Fruit fly (Drosophila melanogaster): Measurements from ENCODE around the gene alphaTub84D.

Gene alphaTub84D

DNA sequence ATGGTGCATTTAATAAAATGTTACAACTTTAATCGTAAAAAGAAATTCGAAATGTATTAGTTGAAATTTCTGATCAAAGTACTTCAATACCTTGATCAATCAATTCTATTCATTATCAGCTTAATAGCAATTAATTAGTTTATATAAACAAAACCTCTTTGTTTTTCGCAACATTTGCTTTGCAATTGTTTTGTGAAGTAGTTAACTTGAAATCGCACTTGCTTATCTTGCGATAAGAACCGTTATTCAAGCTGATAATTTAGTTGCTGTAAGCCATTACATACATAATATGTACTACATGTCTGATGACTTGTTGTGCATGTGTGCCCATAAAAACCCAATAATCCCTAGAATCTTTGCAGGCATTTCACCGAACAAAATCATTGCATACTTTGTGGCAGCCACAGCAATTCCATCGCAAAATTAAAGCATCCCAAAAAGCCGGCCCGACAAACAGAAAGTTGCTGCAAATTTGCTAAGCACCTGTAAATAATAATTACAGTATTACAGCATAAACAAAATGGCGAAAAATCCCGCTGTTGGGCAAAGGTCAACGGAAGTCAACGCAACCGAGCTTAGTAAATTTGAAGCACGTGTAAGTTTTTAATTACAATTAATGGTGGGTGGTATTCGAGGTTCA lies 22.2 kb upstream of the alphaTub84D start:
- TF ChIP-seq jim (GFP tag; optimal IDR thresholded peaks at IDR 0.05) (no peak), CG9705 (GFP tag; optimal IDR thresholded peaks at IDR 0.05) (no peak), fru (GFP tag; optimal IDR thresholded peaks at IDR 0.05) (no peak), Hnf4 (GFP tag; optimal IDR thresholded peaks at IDR 0.05) (no peak), ey (GFP tag; optimal IDR thresholded peaks at IDR 0.05) (no peak), lola (GFP tag; optimal IDR thresholded peaks at IDR 0.05) (peak; percentile 86), Vsx2 (GFP tag; optimal IDR thresholded peaks at IDR 0.05; ENCODE audit: partially characterized antibody) (peak; percentile 52), sage (GFP tag; optimal IDR thresholded peaks at IDR 0.05) (no peak), CrebA (GFP tag; optimal IDR thresholded peaks at IDR 0.05; ENCODE audit: borderline replicate concordance) (no peak), GATAd (GFP tag; optimal IDR thresholded peaks at IDR 0.05) (no peak), N (GFP tag; optimal IDR thresholded peaks at IDR 0.05) (peak; percentile 69), dl (GFP tag; optimal IDR thresholded peaks at IDR 0.05; ENCODE audit: insufficient read depth in 1 of 2, partially characterized antibody in 2 of 2) (no peak), rgr (GFP tag; optimal IDR thresholded peaks at IDR 0.05) (no peak), Jra (GFP tag; optimal IDR thresholded peaks at IDR 0.05) (no peak), Myc (optimal IDR thresholded peaks at IDR 0.05) (peak; percentile 86), Dif (GFP tag; optimal IDR thresholded peaks at IDR 0.05; ENCODE audit: partially characterized antibody) (peak; percentile 36), Hr78 (GFP tag; optimal IDR thresholded peaks at IDR 0.05) (no peak), Abd-B (GFP tag; optimal IDR thresholded peaks at IDR 0.05) (peak; percentile 38)

- TF ChIP-seq fru (GFP tag; optimal IDR thresholded peaks at IDR 0.05) (no peak), Hnf4 (GFP tag; optimal IDR thresholded peaks at IDR 0.05) (peak; percentile 15)
Measured at dm6 chr3R:7514232-7514863, 16.2 kb upstream of the alphaTub84D start.

dm6 chr3R:7515599-7516069 lies 14.9 kb upstream of the alphaTub84D start, which contains the start of gene alpha-Est8:
TSS of gene alpha-Est8 (minus strand) at chr3R:7515670.
- TF ChIP-seq OdsH (GFP tag; optimal IDR thresholded peaks at IDR 0.05) (no peak), Sp1 (GFP tag; optimal IDR thresholded peaks at IDR 0.05) (no peak), h (GFP tag; optimal IDR thresholded peaks at IDR 0.05) (peak; percentile 17), CrebA (GFP tag; optimal IDR thresholded peaks at IDR 0.05; ENCODE audit: borderline replicate concordance) (peak; percentile 38), Jra (GFP tag; optimal IDR thresholded peaks at IDR 0.05) (no peak), Dif (GFP tag; optimal IDR thresholded peaks at IDR 0.05; ENCODE audit: partially characterized antibody) (peak; percentile 16), Rel (GFP tag; optimal IDR thresholded peaks at IDR 0.05) (no peak), Rel (tag; optimal IDR thresholded peaks at IDR 0.05) (peak; percentile 38), dsf (GFP tag; optimal IDR thresholded peaks at IDR 0.05; ENCODE audit: borderline replicate concordance) (no peak)

- no peak for TF ChIP-seq dsf (GFP tag; optimal IDR thresholded peaks at IDR 0.05; ENCODE audit: borderline replicate concordance)
- no peak for TF ChIP-seq lola (GFP tag; optimal IDR thresholded peaks at IDR 0.05)
- no peak for TF ChIP-seq Rel (GFP tag; optimal IDR thresholded peaks at IDR 0.05)
- no peak for TF ChIP-seq Rel (tag; optimal IDR thresholded peaks at IDR 0.05)
- no peak for TF ChIP-seq ey (GFP tag; optimal IDR thresholded peaks at IDR 0.05)
- TF ChIP-seq fru (GFP tag; optimal IDR thresholded peaks at IDR 0.05), result no peak
- TF ChIP-seq Jra (GFP tag; optimal IDR thresholded peaks at IDR 0.05), result no peak
- no peak for TF ChIP-seq Hr78 (GFP tag; optimal IDR thresholded peaks at IDR 0.05)
- TF ChIP-seq CrebA (GFP tag; optimal IDR thresholded peaks at IDR 0.05; ENCODE audit: borderline replicate concordance), result no peak
- TF ChIP-seq Dfd (GFP tag; optimal IDR thresholded peaks at IDR 0.05), result no peak
- no peak for TF ChIP-seq h (GFP tag; optimal IDR thresholded peaks at IDR 0.05)
- no peak for TF ChIP-seq Mio (GFP tag; optimal IDR thresholded peaks at IDR 0.05)
- no peak for TF ChIP-seq foxo (GFP tag; optimal IDR thresholded peaks at IDR 0.05)
Measured at dm6 chr3R:7519356-7519755, 11.2 kb upstream of the alphaTub84D start, which contains the start of gene Ubc84D. TSS of gene Ubc84D (minus strand) at chr3R:7519456.

dm6 chr3R:7522266-7522955 lies 8.1 kb upstream of the alphaTub84D start:
- TF ChIP-seq dsf (GFP tag; optimal IDR thresholded peaks at IDR 0.05; ENCODE audit: borderline replicate concordance), result no peak
- no peak for TF ChIP-seq h (GFP tag; optimal IDR thresholded peaks at IDR 0.05)
- no peak for TF ChIP-seq Hr83 (GFP tag; optimal IDR thresholded peaks at IDR 0.05; ENCODE audit: poor library complexity, severe bottlenecking)
- no peak for TF ChIP-seq sage (GFP tag; optimal IDR thresholded peaks at IDR 0.05)
- no peak for TF ChIP-seq CrebA (GFP tag; optimal IDR thresholded peaks at IDR 0.05; ENCODE audit: borderline replicate concordance)
- no peak for TF ChIP-seq woc (GFP tag; optimal IDR thresholded peaks at IDR 0.05)
- no peak for TF ChIP-seq sv (GFP tag; optimal IDR thresholded peaks at IDR 0.05)
